Worm (Caenorhabditis elegans) whole organism, L2 larva: ENCODE measurements around the gene T08D10.4.

Experiments
- C34F6.9 ChIP-seq: fragments of 150-350 bp; optimal IDR thresholded peaks from 2 replicates; lab custom pipeline; 2014; ENCODE audit warnings: missing biosample characterization, missing genetic modification characterization
- F13H6.1 ChIP-seq: sonication (generic microtip); optimal IDR thresholded peaks from 2 replicates; lab custom pipeline; 2016; ENCODE audit warnings: missing genetic modification characterization, missing compliant biosample characterization
- R02D3.7 ChIP-seq: fragments of 150-350 bp; optimal IDR thresholded peaks from 2 replicates; lab custom pipeline; 2014; ENCODE audit warnings: missing biosample characterization, missing genetic modification characterization
- Y55F3AM.14 ChIP-seq: fragments of 200-800 bp; sonication (Bioruptor generic); optimal IDR thresholded peaks from 2 replicates; lab custom pipeline; 2018; ENCODE audit warnings: mild to moderate bottlenecking, missing genetic modification characterization, missing compliant biosample characterization
- ZK546.5 ChIP-seq: sonication (generic microtip); optimal IDR thresholded peaks from 2 replicates; lab custom pipeline; 2017; ENCODE audit warnings: missing biosample characterization, missing genetic modification characterization
- alr-1 ChIP-seq: fragments of 150-350 bp; optimal IDR thresholded peaks from 2 replicates; lab custom pipeline; 2014; ENCODE audit warnings: missing biosample characterization, missing genetic modification characterization
- aly-2 ChIP-seq: fragments of 150-350 bp; optimal IDR thresholded peaks from 2 replicates; lab custom pipeline; 2014; ENCODE audit warnings: missing biosample characterization, missing genetic modification characterization
- ama-1 ChIP-seq: fragments of 150-350 bp; optimal IDR thresholded peaks from 2 replicates; lab custom pipeline; 2018; ENCODE audit warnings: inconsistent platforms
- blmp-1 ChIP-seq: sonication (generic microtip); optimal IDR thresholded peaks from 2 replicates; lab custom pipeline; 2017; ENCODE audit warnings: missing genetic modification characterization, mild to moderate bottlenecking, missing compliant biosample characterization, antibody characterized with exemption, moderate library complexity; ENCODE audit not compliant: insufficient read depth
- ceh-16 ChIP-seq: fragments of 150-350 bp; optimal IDR thresholded peaks from 2 replicates; lab custom pipeline; 2014; ENCODE audit warnings: missing biosample characterization, missing genetic modification characterization
- ceh-82 ChIP-seq: fragments of 150-350 bp; optimal IDR thresholded peaks from 2 replicates; lab custom pipeline; 2014; ENCODE audit warnings: missing biosample characterization, missing genetic modification characterization
- dmd-4 ChIP-seq: sonication (generic microtip); optimal IDR thresholded peaks from 2 replicates; lab custom pipeline; 2017; ENCODE audit warnings: missing biosample characterization, missing genetic modification characterization
- egl-27 ChIP-seq: sonication (generic microtip); optimal IDR thresholded peaks from 3 replicates; lab custom pipeline; 2017; ENCODE audit warnings: missing biosample characterization, missing genetic modification reagents, missing genetic modification characterization
- elt-1 ChIP-seq: fragments of 150-350 bp; optimal IDR thresholded peaks from 2 replicates; lab custom pipeline; 2014; ENCODE audit warnings: missing biosample characterization, missing genetic modification characterization
- elt-3 ChIP-seq: sonication (generic microtip); optimal IDR thresholded peaks from 2 replicates; lab custom pipeline; 2017; ENCODE audit warnings: missing biosample characterization, missing genetic modification characterization
- fos-1 ChIP-seq: fragments of 150-350 bp; optimal IDR thresholded peaks from 2 replicates; lab custom pipeline; 2014; ENCODE audit warnings: missing biosample characterization, missing genetic modification characterization
- lin-11 ChIP-seq: fragments of 150-350 bp; sonication (generic microtip); optimal IDR thresholded peaks from 2 replicates; lab custom pipeline; 2014; ENCODE audit warnings: missing biosample characterization, missing genetic modification characterization, inconsistent platforms, mixed read lengths
- lin-13 ChIP-seq: fragments of 150-350 bp; optimal IDR thresholded peaks from 2 replicates; lab custom pipeline; 2014; ENCODE audit warnings: missing biosample characterization, missing genetic modification reagents, missing genetic modification characterization
- lin-39 ChIP-seq: fragments of 150-350 bp; optimal IDR thresholded peaks from 2 replicates; lab custom pipeline; 2014; ENCODE audit warnings: missing biosample characterization, missing genetic modification reagents, missing genetic modification characterization
- lsy-2 ChIP-seq, 2 experiments: fragments of 150-350 bp in 1 of 2; sonication (generic microtip) in 1 of 2; optimal IDR thresholded peaks; 2 replicates each; lab custom pipeline; 2014 to 2017; ENCODE audit warnings: missing biosample characterization in 2 of 2, missing genetic modification characterization in 2 of 2
- mab-5 ChIP-seq: fragments of 150-350 bp; optimal IDR thresholded peaks from 2 replicates; lab custom pipeline; 2014; ENCODE audit warnings: missing biosample characterization, missing genetic modification characterization
- mdl-1 ChIP-seq, 2 experiments: fragments of 150-350 bp in 1 of 2; sonication (generic microtip) in 1 of 2; optimal IDR thresholded peaks; 2 replicates each; lab custom pipeline; 2017; ENCODE audit warnings: missing biosample characterization in 2 of 2, missing genetic modification characterization in 2 of 2
- nhr-237 ChIP-seq: fragments of 150-350 bp; optimal IDR thresholded peaks from 2 replicates; lab custom pipeline; 2014; ENCODE audit warnings: missing biosample characterization, missing genetic modification characterization
- nhr-25 ChIP-seq: fragments of 150-350 bp; sonication (generic microtip); optimal IDR thresholded peaks from 3 replicates; lab custom pipeline; 2014; ENCODE audit warnings: missing biosample characterization, missing genetic modification characterization
- peb-1 ChIP-seq: fragments of 150-350 bp; optimal IDR thresholded peaks from 2 replicates; lab custom pipeline; 2014; ENCODE audit warnings: missing biosample characterization, missing genetic modification characterization
- sem-4 ChIP-seq: fragments of 150-350 bp; optimal IDR thresholded peaks from 2 replicates; lab custom pipeline; 2014; ENCODE audit warnings: missing biosample characterization, missing genetic modification reagents, missing genetic modification characterization
- skn-1 ChIP-seq: sonication (generic microtip); optimal IDR thresholded peaks from 2 replicates; lab custom pipeline; 2017; ENCODE audit warnings: missing biosample characterization, missing genetic modification characterization
- sma-3 ChIP-seq: sonication (generic microtip); optimal IDR thresholded peaks from 2 replicates; lab custom pipeline; 2016; ENCODE audit warnings: missing genetic modification reagents, missing genetic modification characterization, missing compliant biosample characterization
- sma-9 ChIP-seq, 2 experiments: fragments of 150-350 bp in 1 of 2; sonication (generic microtip) in 1 of 2; optimal IDR thresholded peaks; 2 replicates each; lab custom pipeline; 2014 to 2016; ENCODE audit warnings: missing genetic modification characterization in 2 of 2, mild to moderate bottlenecking in 1 of 2, missing biosample characterization in 1 of 2, missing compliant biosample characterization in 1 of 2, missing genetic modification reagents in 1 of 2, moderate library complexity in 1 of 2
- snpc-4 ChIP-seq: fragments of 150-350 bp; optimal IDR thresholded peaks from 2 replicates; lab custom pipeline; 2014; ENCODE audit warnings: missing biosample characterization, missing genetic modification characterization
- unc-39 ChIP-seq: fragments of 150-350 bp; optimal IDR thresholded peaks from 2 replicates; lab custom pipeline; 2014; ENCODE audit warnings: missing biosample characterization, missing genetic modification characterization
- unc-55 ChIP-seq: fragments of 150-350 bp; sonication (generic microtip); optimal IDR thresholded peaks from 3 replicates; lab custom pipeline; 2014; ENCODE audit warnings: missing biosample characterization, missing genetic modification reagents, missing genetic modification characterization
- unc-62 ChIP-seq: fragments of 150-350 bp; optimal IDR thresholded peaks from 2 replicates; lab custom pipeline; 2014; ENCODE audit warnings: missing biosample characterization, missing genetic modification reagents, missing genetic modification characterization
- ztf-1 ChIP-seq: fragments of 200-800 bp; sonication (Bioruptor generic); conservative IDR thresholded peaks from 2 replicates; pipeline ENCODE4 v1.3.6; 2022; ENCODE audit warnings: missing genetic modification characterization, missing compliant biosample characterization
- ztf-11 ChIP-seq: sonication (generic microtip); optimal IDR thresholded peaks from 2 replicates; lab custom pipeline; 2017; ENCODE audit warnings: missing biosample characterization, missing genetic modification characterization
- ztf-4 ChIP-seq: fragments of 150-350 bp; optimal IDR thresholded peaks from 2 replicates; lab custom pipeline; 2014; ENCODE audit warnings: missing biosample characterization, missing genetic modification characterization

The T08D10.4 gene

DNA sequence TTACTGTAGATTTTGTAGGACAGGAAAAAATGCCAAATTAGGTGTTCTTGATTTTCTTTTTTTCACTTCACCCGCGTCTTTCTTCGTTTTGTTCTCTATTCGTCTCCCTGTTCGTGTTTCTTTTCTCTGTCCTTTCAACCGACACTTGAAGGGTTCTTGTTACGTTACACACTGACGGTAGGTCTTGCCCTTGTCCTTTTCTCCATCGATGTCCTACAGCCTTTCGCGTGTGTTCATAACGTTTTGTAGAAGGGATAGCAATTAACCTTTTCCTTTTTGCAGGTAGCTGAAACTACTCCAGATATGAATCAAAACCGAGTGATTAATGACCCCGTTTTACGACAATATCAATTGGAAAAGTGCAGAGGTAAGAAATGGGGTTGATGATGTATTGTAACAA lies 29.0 kb downstream of the T08D10.4 start, which contains the start of gene F55G7.1 (continued):
- no peak for TF ChIP-seq unc-55

DNA sequence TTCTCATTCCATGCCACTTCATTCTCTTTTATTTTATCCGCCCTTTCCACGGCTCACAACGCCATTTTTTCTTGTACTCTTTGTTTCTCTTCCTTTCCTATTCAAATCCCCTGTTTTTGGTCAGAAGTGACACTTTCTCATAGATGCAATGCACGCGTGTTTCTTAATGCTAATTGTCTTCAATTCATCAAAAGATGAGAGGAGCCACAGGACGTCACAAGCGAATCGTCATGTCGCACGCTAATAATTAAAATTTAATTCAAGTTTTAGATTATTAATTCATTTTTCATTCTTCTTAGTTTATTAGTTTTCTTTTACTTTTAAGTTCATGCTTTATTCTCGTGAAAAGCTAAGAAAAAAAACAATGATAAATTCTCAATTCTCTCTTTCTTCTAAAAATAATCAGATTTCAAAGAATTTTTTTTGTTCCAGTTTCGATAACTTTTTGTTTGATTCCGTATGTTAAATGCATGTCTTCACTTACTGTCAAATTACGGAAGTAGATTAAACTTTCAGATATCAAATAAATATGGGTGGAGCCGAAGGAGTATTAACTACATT lies 32.3 kb downstream of the T08D10.4 start, which contains the start of gene Y62H9A.14:
Gene Y62H9A.14 (plus strand): TSS at position 511 of the 561 bp plus-strand sequence.
- TF ChIP-seq mdl-1 (tag; optimal IDR thresholded peaks at IDR 0.05; lab: Kevin White, UChicago) = no peak
- TF ChIP-seq lin-39 (tag; lab: Kevin White, UChicago) = no peak
- no peak for TF ChIP-seq nhr-237 (tag; lab: Kevin White, UChicago)
- no peak for TF ChIP-seq C34F6.9 (tag; lab: Kevin White, UChicago)
- no peak for TF ChIP-seq lin-13 (GFP tag; lab: Kevin White, UChicago)
- TF ChIP-seq egl-27 (tag; lab: Kevin White, UChicago) = no peak
- no peak for TF ChIP-seq unc-62 (GFP tag; lab: Kevin White, UChicago)
- no peak for TF ChIP-seq ztf-4 (tag; lab: Kevin White, UChicago)
- no peak for TF ChIP-seq sma-9 (GFP tag; optimal IDR thresholded peaks at IDR 0.05; lab: Kevin White, UChicago)
- TF ChIP-seq sma-9 (tag; optimal IDR thresholded peaks at IDR 0.05; lab: Kevin White, UChicago) = no peak
- no peak for TF ChIP-seq fos-1 (tag; lab: Kevin White, UChicago)
- no peak for TF ChIP-seq ztf-1
- no peak for TF ChIP-seq sma-3 (GFP tag; lab: Kevin White, UChicago)
- no peak for TF ChIP-seq Y55F3AM.14 (GFP tag; lab: Kevin White, UChicago)
- TF ChIP-seq elt-1 = no peak
- no peak for TF ChIP-seq dmd-4 (tag; lab: Kevin White, UChicago)
- no peak for TF ChIP-seq blmp-1 (tag; lab: Kevin White, UChicago)
- no peak for TF ChIP-seq skn-1
- TF ChIP-seq F13H6.1 = no peak

DNA sequence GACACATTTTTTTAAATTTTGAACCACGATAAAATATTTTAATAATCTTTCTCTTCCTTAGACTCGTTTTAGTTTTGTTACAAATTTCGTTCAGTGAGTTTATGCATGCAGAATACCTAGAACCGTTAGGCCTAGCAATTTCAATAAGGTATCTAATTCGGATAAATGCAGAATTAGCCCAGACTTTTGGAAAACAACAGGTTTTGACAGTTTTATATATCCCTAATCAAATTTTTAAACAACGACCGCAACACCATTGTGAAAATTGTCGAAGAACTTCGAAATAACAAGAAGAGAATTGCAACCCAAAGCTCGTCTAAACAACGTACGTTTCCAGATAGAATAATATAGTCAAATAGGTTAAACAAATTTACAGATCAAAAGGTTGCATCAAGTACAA lies 35.1 kb downstream of the T08D10.4 start, which contains the start of gene Y62H9A.16:
Gene Y62H9A.16 (plus strand): TSS at position 301 of the 400 bp plus-strand sequence.
- no peak for TF ChIP-seq ceh-16 (tag; lab: Kevin White, UChicago)
- no peak for TF ChIP-seq lsy-2 (tag; optimal IDR thresholded peaks at IDR 0.05; lab: Kevin White, UChicago)
- TF ChIP-seq aly-2 (tag; lab: Kevin White, UChicago) = no peak
- no peak for TF ChIP-seq alr-1
- TF ChIP-seq ceh-82 (tag; lab: Kevin White, UChicago) = no peak
- no peak for TF ChIP-seq unc-39
- no peak for TF ChIP-seq egl-27 (tag; lab: Kevin White, UChicago)
- no peak for TF ChIP-seq blmp-1 (tag; lab: Kevin White, UChicago)
- no peak for TF ChIP-seq mab-5 (tag; lab: Kevin White, UChicago)
- TF ChIP-seq ztf-4 (tag; lab: Kevin White, UChicago) = no peak
- TF ChIP-seq peb-1 = no peak
- no peak for TF ChIP-seq ztf-11 (tag; lab: Kevin White, UChicago)
- no peak for TF ChIP-seq F13H6.1
- TF ChIP-seq ama-1 (lab: Kevin White, UChicago) = no peak
- TF ChIP-seq nhr-237 (tag; lab: Kevin White, UChicago) = no peak
- TF ChIP-seq elt-1 = no peak
- no peak for TF ChIP-seq mdl-1 (tag; optimal IDR thresholded peaks at IDR 0.05; lab: Kevin White, UChicago)
- TF ChIP-seq nhr-25 (tag; lab: Kevin White, UChicago) = no peak
- TF ChIP-seq sem-4 (tag; lab: Kevin White, UChicago) = no peak

DNA sequence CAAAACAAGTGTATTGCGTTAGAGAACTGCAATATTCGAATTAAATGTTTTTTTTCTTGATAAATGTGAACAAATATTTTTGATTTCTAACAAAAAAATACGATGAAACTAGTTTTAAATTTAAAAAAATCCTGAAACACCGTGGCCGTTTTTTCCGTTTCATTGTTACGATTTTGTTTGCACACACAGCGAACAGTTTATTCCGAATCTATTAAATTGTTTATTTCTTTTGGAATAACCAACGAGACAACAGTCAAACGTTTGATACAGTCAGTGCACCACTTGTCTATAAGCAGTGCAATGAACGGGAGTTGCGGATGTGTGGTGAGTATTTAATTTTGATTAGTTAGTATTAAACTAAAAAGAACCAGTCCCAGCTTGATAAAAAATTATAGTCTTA lies 36.4 kb downstream of the T08D10.4 start, which contains the start of gene Y62H9A.13:
Gene Y62H9A.13 (plus strand): TSS at position 301 of the 400 bp plus-strand sequence.
- TF ChIP-seq ZK546.5 (no peak), aly-2 (tag; lab: Kevin White, UChicago) (no peak), lin-11 (tag; lab: Kevin White, UChicago) (no peak), snpc-4 (no peak), R02D3.7 (tag; lab: Kevin White, UChicago) (no peak), nhr-25 (tag; lab: Kevin White, UChicago) (no peak), C34F6.9 (tag; lab: Kevin White, UChicago) (no peak), elt-3 (no peak), ztf-1 (no peak), unc-55 (no peak)
